Worm (Caenorhabditis elegans) whole organism, midembryonic: ENCODE measurements around the gene R02C2.1.

ENCODE experiments used
- klf-2 ChIP-seq: fragments of 200-800 bp; sonication (Bioruptor generic); conservative IDR thresholded peaks from 2 replicates; pipeline ENCODE4 v1.3.6; 2022; ENCODE audit warnings: missing genetic modification reagents, missing genetic modification characterization, missing compliant biosample characterization
- ztf-23 ChIP-seq: fragments of 200-800 bp; sonication (Bioruptor generic); IDR thresholded peaks from 2 replicates; pipeline ENCODE4 v1.3.6; 2022; ENCODE audit warnings: missing genetic modification reagents, missing genetic modification characterization, missing compliant biosample characterization

DNA sequence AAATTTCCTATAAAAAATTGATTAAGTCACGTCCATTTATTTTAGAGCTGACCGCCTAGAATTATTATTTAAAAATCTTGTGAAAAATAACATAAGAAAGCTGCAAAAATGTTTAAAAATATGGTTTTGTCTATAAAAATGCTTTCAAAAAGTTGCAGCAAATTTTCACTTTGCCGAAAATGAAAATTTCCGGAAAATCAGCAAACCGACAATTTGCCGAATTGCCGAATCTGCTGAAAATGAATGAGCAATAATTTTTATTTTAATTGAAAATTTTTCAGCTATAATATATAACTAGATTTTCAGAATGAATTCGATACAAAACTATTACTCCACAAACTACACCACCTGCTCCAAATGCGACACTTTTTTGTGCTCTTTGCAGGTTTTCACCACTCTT is 21.1 kb downstream of the R02C2.1 start, which contains the start of gene srh-78:
- TF ChIP-seq ztf-23 (GFP tag; lab: Robert Waterston, UW) (no peak), klf-2 (GFP tag; lab: Robert Waterston, UW) (no peak)
